Worm (Caenorhabditis elegans) whole organism, L1 larva: ENCODE data around the gene R02D5.7.

Experiments
- C16A3.4 ChIP-seq: fragments of 150-350 bp; optimal IDR thresholded peaks from 2 replicates; lab custom pipeline; 2014; ENCODE audit warnings: missing biosample characterization, missing genetic modification characterization
- blmp-1 ChIP-seq: fragments of 150-350 bp; optimal IDR thresholded peaks from 2 replicates; lab custom pipeline; 2014; ENCODE audit warnings: missing biosample characterization, missing genetic modification characterization
- ceh-82 ChIP-seq, 3 experiments: fragments of 150-350 bp in 1 of 3; sonication (generic microtip) in 2 of 3; optimal IDR thresholded peaks; 2 replicates each; lab custom pipeline; 2014 to 2017; ENCODE audit warnings: missing biosample characterization in 3 of 3, missing genetic modification characterization in 3 of 3
- efl-1 ChIP-seq, 4 experiments: fragments of 150-350 bp; optimal IDR thresholded peaks in 3 of 4; peaks in 1 of 4; 1 replicate in 1 of 4; 2 replicates in 3 of 4; lab custom pipeline; 2014; ENCODE audit warnings: missing biosample characterization in 2 of 4, missing genetic modification characterization in 2 of 4, missing genetic modification reagents in 2 of 4
- efl-3 ChIP-seq: fragments of 200-800 bp; sonication (Bioruptor generic); optimal IDR thresholded peaks from 2 replicates; lab custom pipeline; 2018; ENCODE audit warnings: mild to moderate bottlenecking, missing genetic modification characterization, missing compliant biosample characterization
- egl-27 ChIP-seq, 2 experiments: fragments of 150-350 bp in 1 of 2; sonication (generic microtip); optimal IDR thresholded peaks; 3 replicates each; lab custom pipeline; 2017 to 2018; ENCODE audit warnings: missing biosample characterization in 2 of 2, missing genetic modification characterization in 2 of 2, missing genetic modification reagents in 2 of 2
- elt-2 ChIP-seq: sonication (generic microtip); optimal IDR thresholded peaks from 2 replicates; lab custom pipeline; 2016; ENCODE audit warnings: missing genetic modification characterization, mild to moderate bottlenecking, inconsistent platforms, missing compliant biosample characterization, missing genetic modification reagents
- elt-3 ChIP-seq, 6 experiments: fragments of 150-350 bp in 1 of 6; sonication (generic microtip); optimal IDR thresholded peaks; 2 replicates each; lab custom pipeline; 2017 to 2018; ENCODE audit warnings: missing biosample characterization in 6 of 6, missing genetic modification characterization in 6 of 6, inconsistent platforms in 1 of 6
- fkh-10 ChIP-seq: sonication (generic microtip); optimal IDR thresholded peaks from 2 replicates; lab custom pipeline; 2017; ENCODE audit warnings: missing biosample characterization, missing genetic modification reagents, missing genetic modification characterization
- fkh-8 ChIP-seq: sonication (generic microtip); optimal IDR thresholded peaks from 2 replicates; lab custom pipeline; 2016; ENCODE audit warnings: mild to moderate bottlenecking, missing genetic modification characterization, missing compliant biosample characterization
- grh-1 ChIP-seq: fragments of 200-800 bp; sonication (Bioruptor generic); IDR thresholded peaks from 2 replicates; pipeline ENCODE4 v1.3.6; 2022; ENCODE audit warnings: missing genetic modification reagents, missing genetic modification characterization, missing compliant biosample characterization
- hlh-17 ChIP-seq: fragments of 200-800 bp; sonication (Bioruptor generic); optimal IDR thresholded peaks from 2 replicates; lab custom pipeline; 2018; ENCODE audit warnings: missing genetic modification characterization, mild to moderate bottlenecking, missing compliant biosample characterization, moderate library complexity, borderline replicate concordance
- hlh-4 ChIP-seq: sonication (generic microtip); optimal IDR thresholded peaks from 2 replicates; lab custom pipeline; 2016; ENCODE audit warnings: mild to moderate bottlenecking, missing genetic modification characterization, missing compliant biosample characterization
- irx-1 ChIP-seq: sonication (generic microtip); optimal IDR thresholded peaks from 2 replicates; lab custom pipeline; 2016; ENCODE audit warnings: missing genetic modification characterization, missing compliant biosample characterization
- isw-1 ChIP-seq: fragments of 200-800 bp; sonication (Bioruptor generic); IDR thresholded peaks from 2 replicates; pipeline ENCODE4 v1.3.6; 2022; ENCODE audit warnings: missing genetic modification characterization, missing compliant biosample characterization
- lin-14 ChIP-seq: fragments of 200-800 bp; sonication (Bioruptor generic); optimal IDR thresholded peaks from 2 replicates; lab custom pipeline; 2018; ENCODE audit warnings: mild to moderate bottlenecking, missing genetic modification characterization, moderate library complexity, missing compliant biosample characterization
- lin-35 ChIP-seq, 2 experiments: fragments of 150-350 bp; optimal IDR thresholded peaks; 2 replicates each; lab custom pipeline; 2014; ENCODE audit warnings: missing biosample characterization in 2 of 2, missing genetic modification characterization in 2 of 2, missing genetic modification reagents in 2 of 2
- lsy-2 ChIP-seq, 2 experiments: fragments of 150-350 bp; optimal IDR thresholded peaks; 2 replicates each; lab custom pipeline; 2014; ENCODE audit warnings: missing biosample characterization in 2 of 2, missing genetic modification characterization in 2 of 2
- mdl-1 ChIP-seq, 2 experiments: fragments of 150-350 bp; optimal IDR thresholded peaks; 2 replicates each; lab custom pipeline; 2014 to 2017; ENCODE audit warnings: missing biosample characterization in 2 of 2, missing genetic modification characterization in 2 of 2, inconsistent platforms in 1 of 2
- mep-1 ChIP-seq: fragments of 150-350 bp; optimal IDR thresholded peaks from 2 replicates; lab custom pipeline; 2014; ENCODE audit warnings: missing biosample characterization, missing genetic modification characterization
- nhr-19 ChIP-seq: fragments of 200-800 bp; sonication (Bioruptor generic); conservative IDR thresholded peaks from 2 replicates; pipeline ENCODE4 v1.3.6; 2022; ENCODE audit warnings: missing genetic modification characterization, missing compliant biosample characterization
- nhr-20 ChIP-seq: sonication (generic microtip); optimal IDR thresholded peaks from 2 replicates; lab custom pipeline; 2016; ENCODE audit warnings: mild to moderate bottlenecking, missing genetic modification characterization, missing compliant biosample characterization
- nhr-237 ChIP-seq: fragments of 150-350 bp; optimal IDR thresholded peaks from 2 replicates; lab custom pipeline; 2014; ENCODE audit warnings: missing biosample characterization, missing genetic modification characterization
- nhr-28 ChIP-seq: fragments of 150-350 bp; optimal IDR thresholded peaks from 2 replicates; lab custom pipeline; 2014; ENCODE audit warnings: missing biosample characterization, missing genetic modification characterization
- nhr-47 ChIP-seq: sonication (generic microtip); optimal IDR thresholded peaks from 2 replicates; lab custom pipeline; 2016; ENCODE audit warnings: mild to moderate bottlenecking, missing genetic modification characterization, moderate library complexity, missing compliant biosample characterization
- nhr-84 ChIP-seq: sonication (generic microtip); optimal IDR thresholded peaks from 2 replicates; lab custom pipeline; 2017; ENCODE audit warnings: missing biosample characterization, missing genetic modification characterization
- nhr-85 ChIP-seq: sonication (generic microtip); peaks from one replicate; lab custom pipeline; 2016; ENCODE audit warnings: missing genetic modification characterization, inconsistent platforms, missing compliant biosample characterization
- pax-3 ChIP-seq: fragments of 200-800 bp; sonication (Bioruptor generic); optimal IDR thresholded peaks from 2 replicates; lab custom pipeline; 2018; ENCODE audit warnings: mild to moderate bottlenecking, missing genetic modification characterization, moderate library complexity, missing compliant biosample characterization
- pqm-1 ChIP-seq: sonication (generic microtip); optimal IDR thresholded peaks from 3 replicates; lab custom pipeline; 2017; ENCODE audit warnings: missing biosample characterization, missing genetic modification characterization
- skn-1 ChIP-seq: fragments of 150-350 bp; optimal IDR thresholded peaks from 2 replicates; lab custom pipeline; 2014; ENCODE audit warnings: missing biosample characterization, missing genetic modification characterization
- snu-23 ChIP-seq: sonication (generic microtip); optimal IDR thresholded peaks from 2 replicates; lab custom pipeline; 2016; ENCODE audit warnings: missing genetic modification characterization, missing compliant biosample characterization
- sox-4 ChIP-seq: sonication (generic microtip); optimal IDR thresholded peaks from 2 replicates; lab custom pipeline; 2016; ENCODE audit warnings: missing genetic modification characterization, missing compliant biosample characterization
- unc-30 ChIP-seq: sonication (generic microtip); optimal IDR thresholded peaks from 2 replicates; lab custom pipeline; 2017; ENCODE audit warnings: missing biosample characterization, missing genetic modification characterization
- unc-86 ChIP-seq: sonication (generic microtip); optimal IDR thresholded peaks from 2 replicates; lab custom pipeline; 2016; ENCODE audit warnings: missing genetic modification characterization, missing compliant biosample characterization
- unc-98 ChIP-seq: fragments of 200-800 bp; sonication (Bioruptor generic); IDR thresholded peaks from 2 replicates; pipeline ENCODE4 v1.3.6; 2022; ENCODE audit warnings: missing genetic modification characterization, missing compliant biosample characterization
- xbp-1 ChIP-seq: sonication (generic microtip); optimal IDR thresholded peaks from 2 replicates; lab custom pipeline; 2016; ENCODE audit warnings: missing genetic modification characterization, missing compliant biosample characterization
- zag-1 ChIP-seq: fragments of 150-350 bp; optimal IDR thresholded peaks from 2 replicates; lab custom pipeline; 2014; ENCODE audit warnings: missing biosample characterization, missing genetic modification characterization

The R02D5.7 gene

DNA sequence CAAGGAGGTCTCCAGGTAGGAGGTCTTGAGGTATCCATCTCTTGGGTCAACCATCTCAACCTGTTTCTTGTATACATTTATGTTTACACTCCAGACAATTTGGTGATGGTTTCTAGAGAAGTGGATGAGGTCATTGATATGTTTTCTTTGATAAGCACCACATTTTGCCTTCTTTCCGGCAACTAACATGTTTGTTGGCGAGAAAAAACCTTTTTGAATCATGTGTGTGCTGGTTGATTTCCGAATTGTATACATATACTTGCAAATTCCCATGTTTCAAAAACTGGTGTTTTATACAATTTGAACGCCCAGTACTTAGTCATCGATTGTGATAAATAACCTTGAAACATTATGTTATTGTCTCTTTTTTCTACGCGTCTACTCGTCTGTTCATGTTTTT lies 22.8 kb upstream of the R02D5.7 start:
- TF ChIP-seq lin-14 (peak; percentile 10), unc-98 (no peak), elt-2 (tag; lab: Kevin White, UChicago) (peak; percentile 19)

DNA sequence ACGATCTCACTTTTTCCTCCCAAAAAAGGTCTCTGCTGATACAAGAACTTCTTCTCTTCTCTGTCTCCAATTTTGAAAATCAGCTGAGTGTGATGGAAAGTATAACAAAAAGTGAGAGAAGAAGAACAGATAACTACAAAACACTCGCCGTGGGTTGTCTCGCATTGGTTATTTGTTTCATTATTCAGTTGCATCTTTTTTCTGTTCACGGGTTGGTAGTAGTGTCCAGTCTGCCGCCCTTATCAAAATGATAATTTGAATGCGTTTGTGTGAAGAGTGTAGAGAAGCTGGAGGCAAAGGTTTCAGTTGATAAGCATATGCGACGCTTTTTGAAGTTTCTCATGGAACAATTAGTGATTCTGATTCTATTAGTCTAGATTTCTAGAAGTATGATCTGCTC lies 21.8 kb upstream of the R02D5.7 start:
- peak; percentile 47 for TF ChIP-seq nhr-85 (tag; lab: Kevin White, UChicago)
- TF ChIP-seq zag-1 (tag; lab: Kevin White, UChicago) = no peak
- peak; percentile 15 for TF ChIP-seq pqm-1
- peak in 1 of 2 experiments; percentile 17 for TF ChIP-seq lsy-2 (tag; optimal IDR thresholded peaks at IDR 0.05; lab: Kevin White, UChicago)
- peak in 1 of 6 experiments; percentile 42 for TF ChIP-seq elt-3 (tag; optimal IDR thresholded peaks at IDR 0.05; lab: Kevin White, UChicago)
- no peak for TF ChIP-seq hlh-17 (GFP tag; lab: Kevin White, UChicago)
- no peak for TF ChIP-seq ceh-82 (tag; optimal IDR thresholded peaks at IDR 0.05; lab: Kevin White, UChicago)
- TF ChIP-seq fkh-8 (tag; lab: Kevin White, UChicago) = no peak
- TF ChIP-seq pax-3 (tag; lab: Kevin White, UChicago) = no peak
- TF ChIP-seq nhr-28 = no peak
- TF ChIP-seq nhr-47 (tag; lab: Kevin White, UChicago) = no peak
- TF ChIP-seq nhr-19 (GFP tag; lab: Robert Waterston, UW) = no peak
- peak; percentile 9 for TF ChIP-seq nhr-20 (tag; lab: Kevin White, UChicago)
- TF ChIP-seq isw-1 = no peak
- peak; percentile 54 for TF ChIP-seq lin-14
- TF ChIP-seq lin-35 (GFP tag; optimal IDR thresholded peaks at IDR 0.05; lab: Kevin White, UChicago) = peak in 1 of 2 experiments; percentile 51
- no peak for TF ChIP-seq skn-1 (tag; lab: Kevin White, UChicago)
- TF ChIP-seq mdl-1 (tag; optimal IDR thresholded peaks at IDR 0.05; lab: Kevin White, UChicago) = no peak
- peak; percentile 83 for TF ChIP-seq elt-2 (tag; lab: Kevin White, UChicago)
- TF ChIP-seq blmp-1 (tag; lab: Kevin White, UChicago) = peak; percentile 88
- no peak for TF ChIP-seq egl-27 (tag; optimal IDR thresholded peaks at IDR 0.05; lab: Kevin White, UChicago)
- TF ChIP-seq hlh-4 = no peak
- no peak for TF ChIP-seq efl-3
- TF ChIP-seq C16A3.4 = no peak

DNA sequence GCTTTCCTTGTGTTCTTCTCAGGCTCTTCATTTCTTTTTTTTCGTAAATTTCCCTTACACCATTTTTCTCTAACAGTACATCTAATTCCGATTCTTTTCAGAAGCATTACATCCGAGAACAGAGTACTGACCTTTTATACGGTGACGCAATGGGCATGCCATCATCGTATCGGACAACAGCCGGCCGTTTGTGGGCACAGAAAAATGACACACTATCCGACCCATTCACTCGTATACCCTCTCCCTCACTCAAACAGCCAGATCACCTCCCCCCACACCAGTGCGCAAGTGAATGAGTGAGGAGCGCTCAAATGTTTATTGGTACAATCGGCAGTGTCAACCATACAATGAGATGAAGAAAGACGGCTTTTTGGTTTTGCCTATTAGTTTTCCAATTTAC lies 19.8 kb upstream of the R02D5.7 start, which contains the start of gene R02D5.24:
Gene R02D5.24, plus strand, starts transcription at position 205 of the 400 bp plus-strand sequence.
- TF ChIP-seq nhr-84 (tag; lab: Kevin White, UChicago) = no peak
- peak; percentile 30 for TF ChIP-seq blmp-1 (tag; lab: Kevin White, UChicago)
- peak; percentile 1 for TF ChIP-seq mep-1
- TF ChIP-seq lin-14 = peak; percentile 35
- TF ChIP-seq grh-1 (GFP tag; lab: Robert Waterston, UW) = 0 out of 2 replicates have a peak, but pooled peaks have one; percentile 7

DNA sequence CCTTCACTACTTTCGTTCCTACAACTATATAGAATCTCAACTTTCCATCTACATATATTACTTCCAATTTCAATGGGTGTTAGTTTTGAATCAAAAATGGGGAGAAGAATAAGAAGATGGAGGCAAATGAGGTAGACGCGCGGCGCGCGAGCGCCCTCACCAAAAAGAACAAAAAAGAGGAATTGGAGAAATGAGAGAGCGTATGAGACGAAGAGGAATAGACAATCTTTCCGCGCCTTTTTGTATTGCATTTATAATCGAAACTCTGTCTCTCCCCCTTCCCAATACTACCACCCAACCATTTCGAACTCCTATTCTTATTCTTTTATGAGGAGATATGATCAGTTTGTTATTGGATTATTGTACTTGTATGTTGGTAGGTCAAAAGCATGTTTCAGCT lies 19.3 kb upstream of the R02D5.7 start:
- TF ChIP-seq mep-1 = peak; percentile 0
- peak; percentile 13 for TF ChIP-seq irx-1 (tag; lab: Kevin White, UChicago)
- peak; percentile 57 for TF ChIP-seq blmp-1 (tag; lab: Kevin White, UChicago)
- TF ChIP-seq nhr-237 (tag; lab: Kevin White, UChicago) = no peak
- peak; percentile 53 for TF ChIP-seq lin-14
- TF ChIP-seq fkh-10 (GFP tag; lab: Kevin White, UChicago) = no peak
- TF ChIP-seq nhr-28 = no peak
- no peak for TF ChIP-seq C16A3.4
- no peak for TF ChIP-seq unc-86 (tag; lab: Kevin White, UChicago)
- TF ChIP-seq, all 84 proteins: peak for 4

DNA sequence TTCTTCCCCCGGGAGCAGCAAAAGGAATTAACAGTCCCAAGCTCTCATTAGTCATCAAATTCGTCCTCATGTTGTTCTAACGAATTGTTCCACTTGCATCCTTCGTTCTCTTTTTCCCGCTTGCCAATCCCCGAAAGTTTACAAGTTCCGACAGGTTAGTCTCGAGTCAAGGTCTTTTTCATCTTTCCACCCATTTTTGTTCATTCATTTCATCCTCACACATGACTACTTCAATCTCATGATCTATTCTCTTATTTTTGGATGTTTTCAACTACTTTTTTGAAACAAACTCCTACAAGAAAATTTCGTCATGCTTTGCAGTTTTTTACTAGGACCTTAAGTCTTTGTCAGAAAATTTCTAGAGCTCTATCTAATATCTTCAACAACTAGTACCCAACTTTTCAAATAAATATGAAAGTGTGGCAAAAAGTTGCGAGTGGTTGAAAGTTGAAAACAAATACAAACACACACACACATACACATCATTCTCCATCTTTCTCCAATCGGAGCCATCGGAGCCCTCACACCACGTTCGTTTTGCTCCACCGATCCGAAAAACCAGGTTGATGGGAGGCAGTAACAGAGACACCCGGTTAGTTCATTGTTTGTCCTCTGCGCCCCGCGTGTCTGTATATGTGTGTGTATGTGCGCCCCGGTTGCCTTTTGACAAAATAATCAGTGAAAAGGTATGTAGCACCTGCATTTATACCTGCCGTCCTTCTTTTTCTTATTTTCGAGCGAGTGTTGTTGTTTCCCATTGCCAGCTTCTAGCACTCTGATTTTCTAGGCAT lies 18.0 kb upstream of the R02D5.7 start:
- TF ChIP-seq efl-3 (no peak), blmp-1 (tag; lab: Kevin White, UChicago) (peak; percentile 44), sox-4 (no peak), elt-3 (tag; optimal IDR thresholded peaks at IDR 0.05; lab: Kevin White, UChicago) (peak in 2 of 6 experiments; percentile 47 to 65), nhr-20 (tag; lab: Kevin White, UChicago) (peak; percentile 39), lsy-2 (tag; optimal IDR thresholded peaks at IDR 0.05; lab: Kevin White, UChicago) (peak in 1 of 2 experiments; percentile 22), unc-30 (tag; lab: Kevin White, UChicago) (no peak), efl-1 (optimal IDR thresholded peaks at IDR 0.05; lab: Kevin White, UChicago) (no peak), efl-1 (GFP tag; optimal IDR thresholded peaks at IDR 0.05 in 1 of 2; lab: Kevin White, UChicago) (peak in 1 of 2 experiments; percentile 91), lin-14 (peak; percentile 59), skn-1 (tag; lab: Kevin White, UChicago) (peak; percentile 42), nhr-85 (tag; lab: Kevin White, UChicago) (peak; percentile 83), snu-23 (GFP tag; lab: Kevin White, UChicago) (peak; percentile 17), mep-1 (peak; percentile 45), xbp-1 (tag; lab: Kevin White, UChicago) (no peak), lin-35 (GFP tag; optimal IDR thresholded peaks at IDR 0.05; lab: Kevin White, UChicago) (peak in 1 of 2 experiments; percentile 46), fkh-8 (tag; lab: Kevin White, UChicago) (no peak)
